Fruit fly (Drosophila melanogaster): ENCODE data around the gene Alp1.

Alp1 gene

dm6 chr3L:21464240-21464639, 19.6 kb upstream of the Alp1 start (continued):
- peak; percentile 92 for TF ChIP-seq CG1233 (GFP tag; optimal IDR thresholded peaks at IDR 0.05)
- TF ChIP-seq Hey (tag; optimal IDR thresholded peaks at IDR 0.05), result no peak
- peak; percentile 6 for TF ChIP-seq CG14965 (GFP tag; optimal IDR thresholded peaks at IDR 0.05; ENCODE audit: borderline replicate concordance)
- TF ChIP-seq dysf (GFP tag; IDR thresholded peaks at IDR 0.05), result no peak
- peak; percentile 54 for TF ChIP-seq CG13424 (tag; optimal IDR thresholded peaks at IDR 0.05)
- TF ChIP-seq lbe (GFP tag; optimal IDR thresholded peaks at IDR 0.05), result no peak
- no peak for TF ChIP-seq jing (GFP tag; optimal IDR thresholded peaks at IDR 0.05)
- peak; percentile 64 for TF ChIP-seq CG11398 (GFP tag; optimal IDR thresholded peaks at IDR 0.05)
- no peak for TF ChIP-seq CG11085 (GFP tag; IDR thresholded peaks at IDR 0.05)
- TF ChIP-seq CG2116 (GFP tag; optimal IDR thresholded peaks at IDR 0.05), result peak; percentile 51
- no peak for TF ChIP-seq CG3065 (GFP tag; optimal IDR thresholded peaks at IDR 0.05)
- TF ChIP-seq CG2889 (GFP tag; IDR thresholded peaks at IDR 0.05), result no peak
- TF ChIP-seq yki (optimal IDR thresholded peaks at IDR 0.05), result no peak
- TF ChIP-seq Ptx1 (GFP tag; IDR thresholded peaks at IDR 0.05), result no peak
- TF ChIP-seq Atf-2 (GFP tag; optimal IDR thresholded peaks at IDR 0.05), result peak; percentile 43
- TF ChIP-seq CG10462 (GFP tag; optimal IDR thresholded peaks at IDR 0.05), result peak; percentile 30
- TF ChIP-seq CG12104 (GFP tag; optimal IDR thresholded peaks at IDR 0.05), result peak; percentile 68
- peak; percentile 50 for TF ChIP-seq CG8089 (GFP tag; optimal IDR thresholded peaks at IDR 0.05)
- peak; percentile 93 for TF ChIP-seq Med (GFP tag)
- no peak for TF ChIP-seq MBD-R2 (GFP tag; IDR thresholded peaks at IDR 0.05)
- TF ChIP-seq CG2199 (GFP tag; IDR thresholded peaks at IDR 0.05), result peak; percentile 43; the same call in 2 of the 3 replicates
- peak; percentile 81 for TF ChIP-seq CG1529 (GFP tag; optimal IDR thresholded peaks at IDR 0.05)
- no peak for TF ChIP-seq ab (GFP tag; optimal IDR thresholded peaks at IDR 0.05)
- TF ChIP-seq jigr1 (GFP tag; IDR thresholded peaks at IDR 0.05), result no peak
- TF ChIP-seq scrt (GFP tag; optimal IDR thresholded peaks at IDR 0.05), result peak; percentile 33
- TF ChIP-seq CG8944 (GFP tag; optimal IDR thresholded peaks at IDR 0.05), result peak; percentile 8
- no peak for TF ChIP-seq CG7963 (GFP tag; IDR thresholded peaks at IDR 0.05; ENCODE audit: partially characterized antibody)
- TF ChIP-seq slou (GFP tag; optimal IDR thresholded peaks at IDR 0.05), result no peak
- peak; percentile 89 for TF ChIP-seq CG8359 (GFP tag; optimal IDR thresholded peaks at IDR 0.05; ENCODE audit: borderline replicate concordance)
- no peak for TF ChIP-seq ssp (GFP tag; IDR thresholded peaks at IDR 0.05)
- TF ChIP-seq CG12236 (GFP tag; optimal IDR thresholded peaks at IDR 0.05), result peak; percentile 64
- no peak for TF ChIP-seq bowl (GFP tag; IDR thresholded peaks at IDR 0.05)
- TF ChIP-seq seq (GFP tag; IDR thresholded peaks at IDR 0.05), result no peak
- TF ChIP-seq tup (GFP tag; optimal IDR thresholded peaks at IDR 0.05), result no peak
- no peak for TF ChIP-seq rib (GFP tag; IDR thresholded peaks at IDR 0.05)
- TF ChIP-seq CG9932 (GFP tag; IDR thresholded peaks at IDR 0.05), result no peak
- TF ChIP-seq CG10654 (GFP tag; optimal IDR thresholded peaks at IDR 0.05), result peak; percentile 47
- TF ChIP-seq crc (GFP tag; optimal IDR thresholded peaks at IDR 0.05), result no peak
- peak; percentile 23; the same call in 1 of the 2 replicates for TF ChIP-seq ranshi (GFP tag; IDR thresholded peaks at IDR 0.05)
- no peak for TF ChIP-seq CG30020 (tag; optimal IDR thresholded peaks at IDR 0.05)
- no peak for TF ChIP-seq CG17612 (GFP tag; IDR thresholded peaks at IDR 0.05)
- TF ChIP-seq MESR4 (GFP tag; optimal IDR thresholded peaks at IDR 0.05), result no peak
- TF ChIP-seq cad (GFP tag; optimal IDR thresholded peaks at IDR 0.05), result no peak
- TF ChIP-seq ttk (GFP tag; IDR thresholded peaks at IDR 0.05), result no peak
- no peak for TF ChIP-seq aop (GFP tag; IDR thresholded peaks at IDR 0.05)
- TF ChIP-seq CG4424 (GFP tag; optimal IDR thresholded peaks at IDR 0.05), result peak; percentile 57
- no peak for TF ChIP-seq D19B (GFP tag; optimal IDR thresholded peaks at IDR 0.05)
- TF ChIP-seq C15 (GFP tag; IDR thresholded peaks at IDR 0.05), result no peak
- TF ChIP-seq tna (GFP tag; IDR thresholded peaks at IDR 0.05; ENCODE audit: partially characterized antibody), result no peak
- peak; percentile 63; the same call in 1 of the 2 replicates for TF ChIP-seq chm (GFP tag; IDR thresholded peaks at IDR 0.05)
- TF ChIP-seq sd (tag; optimal IDR thresholded peaks at IDR 0.05), result no peak
- TF ChIP-seq HLHmδ (GFP tag; optimal IDR thresholded peaks at IDR 0.05), result peak; percentile 51
- peak; percentile 74 for TF ChIP-seq CG18619 (GFP tag; optimal IDR thresholded peaks at IDR 0.05)

Data from whole organism, embryonic.